Fruit fly (Drosophila melanogaster): ENCODE data around the gene CG44774.

Gene CG44774

dm6 chrX:4918228-4919022, 19.5 kb downstream of the CG44774 start, which contains the start of the genes CG4041 and Hgsnat (continued):
- TF ChIP-seq ato (GFP tag; IDR thresholded peaks at IDR 0.05; ENCODE audit: partially characterized antibody) (no peak), CG18764 (GFP tag; optimal IDR thresholded peaks at IDR 0.05) (no peak), Dbx (GFP tag; IDR thresholded peaks at IDR 0.05) (no peak), crc (GFP tag; optimal IDR thresholded peaks at IDR 0.05) (no peak), CG1603 (tag; optimal IDR thresholded peaks at IDR 0.05) (peak; percentile 44), Ada2b (GFP tag; IDR thresholded peaks at IDR 0.05) (no peak), CG5245 (GFP tag; optimal IDR thresholded peaks at IDR 0.05) (no peak), D (optimal IDR thresholded peaks at IDR 0.05) (no peak), D (GFP tag; optimal IDR thresholded peaks at IDR 0.05) (no peak), Vsx1 (GFP tag; optimal IDR thresholded peaks at IDR 0.05) (no peak), zf30C (GFP tag; optimal IDR thresholded peaks at IDR 0.05) (no peak), CG10147 (GFP tag; optimal IDR thresholded peaks at IDR 0.05) (no peak), CG17912 (GFP tag; optimal IDR thresholded peaks at IDR 0.05) (no peak), CG8944 (GFP tag; optimal IDR thresholded peaks at IDR 0.05) (no peak), HmgD (GFP tag; optimal IDR thresholded peaks at IDR 0.05) (no peak), dmrt11E (tag; optimal IDR thresholded peaks at IDR 0.05) (no peak), Sry-β (GFP tag; optimal IDR thresholded peaks at IDR 0.05) (no peak), lov (optimal IDR thresholded peaks at IDR 0.05) (no peak), lov (GFP tag; IDR thresholded peaks at IDR 0.05) (no peak), dm (GFP tag; optimal IDR thresholded peaks at IDR 0.05) (peak; percentile 19), Hey (tag; optimal IDR thresholded peaks at IDR 0.05) (no peak), HLH3B (GFP tag; IDR thresholded peaks at IDR 0.05) (no peak), emc (GFP tag; optimal IDR thresholded peaks at IDR 0.05) (no peak), CG15073 (GFP tag; optimal IDR thresholded peaks at IDR 0.05) (no peak), CG2712 (tag; optimal IDR thresholded peaks at IDR 0.05) (peak; percentile 24), exex (tag; optimal IDR thresholded peaks at IDR 0.05) (no peak), CG17361 (GFP tag; IDR thresholded peaks at IDR 0.05) (peak; percentile 50; the same call in 1 of the 3 replicates), Dad (GFP tag; optimal IDR thresholded peaks at IDR 0.05) (no peak), trem (tag; optimal IDR thresholded peaks at IDR 0.05) (peak; percentile 45), CG2202 (tag; optimal IDR thresholded peaks at IDR 0.05) (no peak), row (GFP tag; IDR thresholded peaks at IDR 0.05) (peak; percentile 27; the same call in 2 of the 3 replicates), CG13624 (GFP tag; optimal IDR thresholded peaks at IDR 0.05) (peak; percentile 18), esg (GFP tag; conservative IDR thresholded peaks at IDR 0.05) (no peak), da (GFP tag; optimal IDR thresholded peaks at IDR 0.05) (no peak), ab (GFP tag; optimal IDR thresholded peaks at IDR 0.05) (no peak), sim (GFP tag; IDR thresholded peaks at IDR 0.05) (no peak), fu2 (GFP tag; optimal IDR thresholded peaks at IDR 0.05) (no peak), lola (GFP tag; optimal IDR thresholded peaks at IDR 0.05) (no peak), klu (GFP tag; IDR thresholded peaks at IDR 0.05) (no peak), Sin3A (optimal IDR thresholded peaks at IDR 0.05) (peak; percentile 76), trh (GFP tag; optimal IDR thresholded peaks at IDR 0.05) (no peak), CG15011 (GFP tag; optimal IDR thresholded peaks at IDR 0.05) (no peak), CkIIα-i1 (GFP tag; IDR thresholded peaks at IDR 0.05) (no peak), crp (GFP tag; optimal IDR thresholded peaks at IDR 0.05) (peak; percentile 28 to 83), CG9609 (GFP tag; optimal IDR thresholded peaks at IDR 0.05) (no peak), CG15269 (tag; optimal IDR thresholded peaks at IDR 0.05) (no peak), CG3726 (GFP tag; IDR thresholded peaks at IDR 0.05) (no peak), sob (GFP tag; IDR thresholded peaks at IDR 0.05) (0 out of 2 replicates have a peak, but pooled peaks have one; percentile 6)
